Fruit fly (Drosophila melanogaster) whole organism, embryonic: ENCODE data around the gene CG32829.

Experiments
- ATbp ChIP-seq: fragments of 200-800 bp; sonication (Bioruptor generic); optimal IDR thresholded peaks from 2 replicates; lab custom pipeline; 2017; ENCODE audit warnings: missing biosample characterization, mild to moderate bottlenecking, missing genetic modification characterization, missing genetic modification reagents
- Atf6 ChIP-seq: fragments of 200-800 bp; sonication (Bioruptor generic); IDR thresholded peaks from 2 replicates; pipeline ENCODE4 v1.3.6; 2022; ENCODE audit warnings: missing biosample characterization, missing genetic modification characterization
- CG10147 ChIP-seq: fragments of 200-800 bp; sonication (Bioruptor generic); optimal IDR thresholded peaks from 2 replicates; lab custom pipeline; 2019; ENCODE audit warnings: missing biosample characterization, mild to moderate bottlenecking, missing genetic modification characterization, moderate library complexity
- CG10267 ChIP-seq: fragments of 200-800 bp; sonication (Bioruptor generic); optimal IDR thresholded peaks from 2 replicates; lab custom pipeline; 2018; ENCODE audit warnings: missing biosample characterization, mild to moderate bottlenecking, missing genetic modification characterization, moderate library complexity
- CG11085 ChIP-seq: fragments of 200-800 bp; sonication (Bioruptor generic); IDR thresholded peaks from 2 replicates; pipeline ENCODE4 v1.3.6; 2022; ENCODE audit warnings: missing biosample characterization, missing genetic modification characterization
- CG11398 ChIP-seq: fragments of 200-800 bp; sonication (Bioruptor generic); optimal IDR thresholded peaks from 2 replicates; lab custom pipeline; 2016; ENCODE audit warnings: missing biosample characterization, missing genetic modification characterization
- CG12299 ChIP-seq: fragments of 200-800 bp; sonication (Bioruptor generic); optimal IDR thresholded peaks from 2 replicates; lab custom pipeline; 2018; ENCODE audit warnings: missing biosample characterization, mild to moderate bottlenecking, missing genetic modification characterization
- CG1233 ChIP-seq: fragments of 200-800 bp; sonication (Bioruptor generic); optimal IDR thresholded peaks from 4 replicates; lab custom pipeline; 2018; ENCODE audit warnings: missing biosample characterization, mild to moderate bottlenecking, missing genetic modification characterization
- CG13123 ChIP-seq: fragments of 200-800 bp; sonication (Bioruptor generic); optimal IDR thresholded peaks from 2 replicates; lab custom pipeline; 2016; ENCODE audit warnings: missing biosample characterization, missing genetic modification characterization
- CG14860 ChIP-seq: fragments of 200-800 bp; sonication (Bioruptor generic); IDR thresholded peaks from 3 replicates; pipeline ENCODE4 v1.3.6; 2022; ENCODE audit warnings: missing biosample characterization, missing genetic modification characterization; ENCODE audit not compliant: partially characterized antibody
- CG15696 ChIP-seq: fragments of 200-800 bp; sonication (Bioruptor generic); optimal IDR thresholded peaks from 2 replicates; lab custom pipeline; 2019; ENCODE audit warnings: missing biosample characterization, mild to moderate bottlenecking, missing genetic modification characterization, moderate library complexity
- CG1602 ChIP-seq: fragments of 200-800 bp; sonication (Bioruptor generic); optimal IDR thresholded peaks from 3 replicates; lab custom pipeline; 2016; ENCODE audit warnings: missing biosample characterization, missing genetic modification characterization
- CG17568 ChIP-seq: fragments of 200-800 bp; sonication (Bioruptor generic); optimal IDR thresholded peaks from 2 replicates; lab custom pipeline; 2018; ENCODE audit warnings: missing biosample characterization, mild to moderate bottlenecking, missing genetic modification characterization, moderate library complexity
- CG1792 ChIP-seq: fragments of 200-800 bp; sonication (Bioruptor generic); optimal IDR thresholded peaks from 2 replicates; lab custom pipeline; 2016; ENCODE audit warnings: missing biosample characterization, missing genetic modification characterization
- CG18619 ChIP-seq: fragments of 200-800 bp; sonication (Bioruptor generic); optimal IDR thresholded peaks from 3 replicates; lab custom pipeline; 2017; ENCODE audit warnings: missing biosample characterization, mild to moderate bottlenecking, missing genetic modification characterization
- CG31441 ChIP-seq: fragments of 200-800 bp; sonication (Bioruptor generic); IDR thresholded peaks from 2 replicates; pipeline ENCODE4 v1.3.6; 2022; ENCODE audit warnings: missing biosample characterization, missing genetic modification characterization
- CG33213 ChIP-seq: fragments of 200-800 bp; sonication (Bioruptor generic); optimal IDR thresholded peaks from 3 replicates; lab custom pipeline; 2016; ENCODE audit warnings: missing biosample characterization, missing genetic modification characterization
- CG3407 ChIP-seq: fragments of 200-800 bp; sonication (Bioruptor generic); optimal IDR thresholded peaks from 2 replicates; lab custom pipeline; 2018; ENCODE audit warnings: missing biosample characterization, mild to moderate bottlenecking, missing genetic modification characterization
- CG4424 ChIP-seq: fragments of 200-800 bp; sonication (Bioruptor generic); optimal IDR thresholded peaks from 3 replicates; lab custom pipeline; 2016; ENCODE audit warnings: missing biosample characterization, missing genetic modification characterization
- CG4730 ChIP-seq: fragments of 200-800 bp; sonication (Bioruptor generic); IDR thresholded peaks from 2 replicates; pipeline ENCODE4 v1.3.6; 2022; ENCODE audit warnings: missing biosample characterization, missing genetic modification characterization
- CG6791 ChIP-seq: fragments of 200-800 bp; sonication (Bioruptor generic); IDR thresholded peaks from 3 replicates; pipeline ENCODE4 v1.3.6; 2022; ENCODE audit warnings: missing biosample characterization, missing genetic modification characterization; ENCODE audit not compliant: partially characterized antibody
- CG7271 ChIP-seq: fragments of 200-800 bp; sonication (Bioruptor generic); optimal IDR thresholded peaks from 2 replicates; lab custom pipeline; 2018; ENCODE audit warnings: missing biosample characterization, mild to moderate bottlenecking, missing genetic modification characterization, moderate library complexity
- CG7786 ChIP-seq: fragments of 200-800 bp; sonication (Bioruptor generic); optimal IDR thresholded peaks from 2 replicates; lab custom pipeline; 2016; ENCODE audit warnings: missing biosample characterization, missing genetic modification characterization
- CG8290 ChIP-seq, 3 experiments: fragments of 200-800 bp; sonication (Bioruptor generic); optimal IDR thresholded peaks; 2 replicates each; lab custom pipeline; 2016 to 2019; ENCODE audit warnings: missing biosample characterization in 3 of 3, missing genetic modification characterization in 3 of 3, mild to moderate bottlenecking in 2 of 3, moderate library complexity in 1 of 3
- CG9727 ChIP-seq: fragments of 200-800 bp; sonication (Bioruptor generic); optimal IDR thresholded peaks from 3 replicates; lab custom pipeline; 2017; ENCODE audit warnings: missing biosample characterization, mild to moderate bottlenecking, missing genetic modification characterization
- CTCF ChIP-seq: fragments of 200-800 bp; sonication (Bioruptor generic); optimal IDR thresholded peaks from 2 replicates; lab custom pipeline; 2017; ENCODE audit warnings: missing biosample characterization, mild to moderate bottlenecking, missing genetic modification characterization, moderate library complexity
- Doc3 ChIP-seq: fragments of 200-800 bp; sonication (Bioruptor generic); IDR thresholded peaks from 3 replicates; pipeline ENCODE4 v1.3.6; 2022; ENCODE audit warnings: missing biosample characterization, missing genetic modification characterization; ENCODE audit not compliant: partially characterized antibody
- Elba2 ChIP-seq: fragments of 200-800 bp; sonication (Bioruptor generic); optimal IDR thresholded peaks from 3 replicates; lab custom pipeline; 2016; ENCODE audit warnings: missing biosample characterization, missing genetic modification characterization
- HLH3B ChIP-seq: fragments of 200-800 bp; sonication (Bioruptor generic); IDR thresholded peaks from 2 replicates; pipeline ENCODE4 v1.3.6; 2022; ENCODE audit warnings: missing biosample characterization, missing genetic modification characterization
- HLH54F ChIP-seq: fragments of 200-800 bp; sonication (Bioruptor generic); optimal IDR thresholded peaks from 3 replicates; lab custom pipeline; 2016; ENCODE audit warnings: missing biosample characterization, missing genetic modification characterization
- PHDP ChIP-seq: fragments of 200-800 bp; sonication (Bioruptor generic); optimal IDR thresholded peaks from 3 replicates; lab custom pipeline; 2018; ENCODE audit warnings: missing biosample characterization, mild to moderate bottlenecking, missing genetic modification characterization, moderate library complexity
- Stat92E ChIP-seq, 3 experiments: fragments of >200 bp in 2 of 3; fragments of 200-800 bp in 1 of 3; sonication (Bioruptor generic) in 1 of 3; optimal IDR thresholded peaks; 2 replicates each; lab custom pipeline; 2017 to 2019; ENCODE audit warnings: missing biosample characterization in 3 of 3, missing genetic modification characterization in 3 of 3, mild to moderate bottlenecking in 1 of 3, moderate library complexity in 1 of 3
- ase ChIP-seq: fragments of 200-800 bp; sonication (Bioruptor generic); IDR thresholded peaks from 3 replicates; pipeline ENCODE4 v1.3.6; 2022; ENCODE audit warnings: missing biosample characterization, missing genetic modification characterization
- corto ChIP-seq: fragments of 200-800 bp; sonication (Bioruptor generic); optimal IDR thresholded peaks from 2 replicates; lab custom pipeline; 2016; ENCODE audit warnings: missing biosample characterization, mild to moderate bottlenecking, missing genetic modification characterization, moderate library complexity
- gcm2 ChIP-seq: fragments of 200-800 bp; sonication (Bioruptor generic); optimal IDR thresholded peaks from 2 replicates; lab custom pipeline; 2016; ENCODE audit warnings: missing biosample characterization, missing genetic modification characterization
- gem ChIP-seq: fragments of 200-800 bp; sonication (Bioruptor generic); optimal IDR thresholded peaks from 2 replicates; lab custom pipeline; 2019; ENCODE audit warnings: missing biosample characterization, mild to moderate bottlenecking, missing genetic modification characterization, moderate library complexity
- gsb-n ChIP-seq: fragments of 200-800 bp; sonication (Bioruptor generic); optimal IDR thresholded peaks from 3 replicates; lab custom pipeline; 2018; ENCODE audit warnings: missing biosample characterization, mild to moderate bottlenecking, missing genetic modification characterization
- her ChIP-seq: fragments of 200-800 bp; sonication (Bioruptor generic); optimal IDR thresholded peaks from 2 replicates; lab custom pipeline; 2016; ENCODE audit warnings: missing biosample characterization, missing genetic modification characterization
- ind ChIP-seq: fragments of 200-800 bp; sonication (Bioruptor generic); optimal IDR thresholded peaks from 3 replicates; lab custom pipeline; 2016; ENCODE audit warnings: missing biosample characterization, missing genetic modification characterization
- kah ChIP-seq: fragments of 200-800 bp; sonication (Bioruptor generic); optimal IDR thresholded peaks from 2 replicates; lab custom pipeline; 2018; ENCODE audit warnings: missing biosample characterization, mild to moderate bottlenecking, missing genetic modification characterization
- mam ChIP-seq: fragments of 200-800 bp; sonication (Bioruptor generic); optimal IDR thresholded peaks from 3 replicates; lab custom pipeline; 2016; ENCODE audit warnings: missing biosample characterization, missing genetic modification characterization
- odd ChIP-seq: fragments of 200-800 bp; sonication (Bioruptor generic); optimal IDR thresholded peaks from 2 replicates; lab custom pipeline; 2017; ENCODE audit warnings: missing biosample characterization, mild to moderate bottlenecking, missing genetic modification characterization
- peb ChIP-seq: fragments of 200-800 bp; sonication (Bioruptor generic); IDR thresholded peaks from 2 replicates; pipeline ENCODE4 v1.3.6; 2022; ENCODE audit warnings: missing biosample characterization, missing genetic modification characterization
- scrt ChIP-seq: fragments of 200-800 bp; sonication (Bioruptor generic); optimal IDR thresholded peaks from 2 replicates; lab custom pipeline; 2018; ENCODE audit warnings: missing biosample characterization, mild to moderate bottlenecking, missing genetic modification characterization, moderate library complexity
- sens ChIP-seq: fragments of 200-800 bp; sonication (Bioruptor generic); peaks from one replicate; lab custom pipeline; 2016; ENCODE audit warnings: missing biosample characterization, missing genetic modification characterization
- seq ChIP-seq: fragments of 200-800 bp; sonication (Bioruptor generic); IDR thresholded peaks from 2 replicates; pipeline ENCODE4 v1.3.6; 2022; ENCODE audit warnings: missing biosample characterization, missing genetic modification characterization
- shn ChIP-seq: fragments of 200-800 bp; sonication (Bioruptor generic); optimal IDR thresholded peaks from 3 replicates; lab custom pipeline; 2016; ENCODE audit warnings: missing biosample characterization, missing genetic modification characterization
- tup ChIP-seq: fragments of 200-800 bp; sonication (Bioruptor generic); optimal IDR thresholded peaks from 2 replicates; lab custom pipeline; 2016; ENCODE audit warnings: missing biosample characterization, mild to moderate bottlenecking, missing genetic modification characterization, moderate library complexity
- zen ChIP-seq: fragments of 200-800 bp; sonication (Bioruptor generic); optimal IDR thresholded peaks from 3 replicates; lab custom pipeline; 2018; ENCODE audit warnings: missing biosample characterization, mild to moderate bottlenecking, missing genetic modification characterization, moderate library complexity

The CG32829 gene

dm6 chr2L:6922091-6922753 lies 6.0 kb upstream of the CG32829 start (continued):
- peak; percentile 69 for TF ChIP-seq CG11398 (GFP tag; lab: Kevin White, UChicago)
- TF ChIP-seq CG8290 (GFP tag; optimal IDR thresholded peaks at IDR 0.05; lab: Kevin White, UChicago): peak; percentile 58
- no peak for TF ChIP-seq CG8290 (tag; optimal IDR thresholded peaks at IDR 0.05; lab: Kevin White, UChicago)
- TF ChIP-seq CTCF (GFP tag; lab: Kevin White, UChicago): no peak
- TF ChIP-seq kah: peak; percentile 1
- peak; percentile 57 for TF ChIP-seq CG1792 (GFP tag; lab: Kevin White, UChicago)
- peak; percentile 38 for TF ChIP-seq corto
- TF ChIP-seq CG6791 (GFP tag; lab: Robert Waterston, UW): no peak
- peak; percentile 96 for TF ChIP-seq sens (GFP tag; lab: Kevin White, UChicago)
- peak; percentile 8 for TF ChIP-seq gcm2
- peak; percentile 74 for TF ChIP-seq CG4424 (GFP tag; lab: Kevin White, UChicago)
- TF ChIP-seq CG33213: peak; percentile 42
- TF ChIP-seq her (GFP tag; lab: Kevin White, UChicago): peak; percentile 48
- TF ChIP-seq tup (GFP tag; lab: Kevin White, UChicago): no peak
- TF ChIP-seq Atf6: peak; percentile 74
- TF ChIP-seq HLH3B (GFP tag; lab: Robert Waterston, UW): peak; percentile 81; the same call in 1 of the 2 replicates
- peak; percentile 77 for TF ChIP-seq CG17568 (GFP tag; lab: Kevin White, UChicago)
- TF ChIP-seq CG18619: peak; percentile 50
- peak; percentile 19 for TF ChIP-seq CG13123 (GFP tag; lab: Kevin White, UChicago)
- TF ChIP-seq CG11085: no peak
- TF ChIP-seq CG12299 (tag; lab: Kevin White, UChicago): peak; percentile 49
- TF ChIP-seq CG1602 (GFP tag; lab: Kevin White, UChicago): peak; percentile 60
- peak; percentile 32 for TF ChIP-seq CG3407
- no peak for TF ChIP-seq Doc3 (GFP tag; lab: Robert Waterston, UW)
- peak; percentile 45; the same call in 1 of the 2 replicates for TF ChIP-seq peb (GFP tag; lab: Robert Waterston, UW)
- no peak; the same call in 1 of the 2 replicates for TF ChIP-seq CG31441 (GFP tag; lab: Robert Waterston, UW)
- TF ChIP-seq CG9727 (GFP tag; lab: Kevin White, UChicago): peak; percentile 71
- peak; percentile 60 for TF ChIP-seq PHDP (tag; lab: Kevin White, UChicago)
- peak; percentile 76 for TF ChIP-seq mam (GFP tag; lab: Kevin White, UChicago)
- peak; percentile 41 for TF ChIP-seq HLH54F (GFP tag; lab: Kevin White, UChicago)
- peak; percentile 63 for TF ChIP-seq gsb-n (tag; lab: Kevin White, UChicago)
- peak; percentile 37 for TF ChIP-seq Elba2 (GFP tag; lab: Kevin White, UChicago)
- peak; percentile 13 for TF ChIP-seq odd
- peak; percentile 86 for TF ChIP-seq gem
- no peak for TF ChIP-seq scrt (GFP tag; lab: Kevin White, UChicago)
- TF ChIP-seq zen (tag; lab: Kevin White, UChicago): peak; percentile 70
- TF ChIP-seq shn (GFP tag; lab: Kevin White, UChicago): peak; percentile 68
- TF ChIP-seq CG1233: peak; percentile 51
- TF ChIP-seq CG15696 (tag; lab: Kevin White, UChicago): peak; percentile 38
- TF ChIP-seq ase (GFP tag; lab: Robert Waterston, UW): no peak; the same call in none of the 3 replicates
- TF ChIP-seq Stat92E (GFP tag; optimal IDR thresholded peaks at IDR 0.05; lab: Kevin White, UChicago): no peak
- TF ChIP-seq CG10267 (tag; lab: Kevin White, UChicago): peak; percentile 69
- peak; percentile 54 for TF ChIP-seq CG7786
- peak; percentile 69 for TF ChIP-seq ATbp (GFP tag; lab: Kevin White, UChicago)
- no peak; the same call in 1 of the 2 replicates for TF ChIP-seq CG4730
- TF ChIP-seq CG10147 (GFP tag; lab: Kevin White, UChicago): peak; percentile 57
- TF ChIP-seq seq (GFP tag; lab: Robert Waterston, UW): peak; percentile 67; the same call in 1 of the 2 replicates
- peak; percentile 74 for TF ChIP-seq ind (GFP tag; lab: Kevin White, UChicago)
- no peak for TF ChIP-seq CG14860 (GFP tag; lab: Robert Waterston, UW)
- TF ChIP-seq CG7271: peak; percentile 1
